Fruit fly (Drosophila melanogaster): ENCODE data around the gene m.
"Not testable (repeated sequence)": the region's sequence is repeated elsewhere in the genome, so short reads cannot be mapped to it uniquely, and the experiment has no call there.

Gene m

dm6 chrX:11753973-11754372, at the start of gene m:
Gene m (plus strand): TSS chrX:11754273.
- not testable (repeated sequence) for TF ChIP-seq brk (GFP tag; optimal IDR thresholded peaks at IDR 0.05); dl (GFP tag; optimal IDR thresholded peaks at IDR 0.05; ENCODE audit: insufficient read depth in 1 of 2, partially characterized antibody in 2 of 2); pan (optimal IDR thresholded peaks at IDR 0.05)

- no peak for TF ChIP-seq Dif (GFP tag; optimal IDR thresholded peaks at IDR 0.05; ENCODE audit: partially characterized antibody)
- peak; percentile 52 for TF ChIP-seq Sp1 (GFP tag; optimal IDR thresholded peaks at IDR 0.05)
- TF ChIP-seq Rel (GFP tag; optimal IDR thresholded peaks at IDR 0.05): peak; percentile 33
- TF ChIP-seq Rel (tag; optimal IDR thresholded peaks at IDR 0.05): peak; percentile 48
- TF ChIP-seq sage (GFP tag; optimal IDR thresholded peaks at IDR 0.05): peak; percentile 7
Measured at dm6 chrX:11704929-11705612, 49.0 kb upstream of the m start, which contains the start of gene CG2444. Gene CG2444 (minus strand): TSS chrX:11705300.

dm6 chrX:11709799-11710720, 44.0 kb upstream of the m start, which contains the start of gene FucT6:
Gene FucT6 (minus strand): TSS chrX:11709951.
- peak; percentile 39 for TF ChIP-seq jim (GFP tag; optimal IDR thresholded peaks at IDR 0.05)
- TF ChIP-seq Sp1 (GFP tag; optimal IDR thresholded peaks at IDR 0.05): peak; percentile 17
- TF ChIP-seq h (GFP tag; optimal IDR thresholded peaks at IDR 0.05): peak; percentile 24
- no peak for TF ChIP-seq Myc (optimal IDR thresholded peaks at IDR 0.05)
- no peak for TF ChIP-seq dl (GFP tag; optimal IDR thresholded peaks at IDR 0.05; ENCODE audit: insufficient read depth in 1 of 2, partially characterized antibody in 2 of 2)
- no peak for TF ChIP-seq Rel (GFP tag; optimal IDR thresholded peaks at IDR 0.05)
- TF ChIP-seq Rel (tag; optimal IDR thresholded peaks at IDR 0.05): peak; percentile 98
- no peak for TF ChIP-seq OdsH (GFP tag; optimal IDR thresholded peaks at IDR 0.05)
- TF ChIP-seq psq (GFP tag; optimal IDR thresholded peaks at IDR 0.05): peak; percentile 4
- peak; percentile 14 for TF ChIP-seq rgr (GFP tag; optimal IDR thresholded peaks at IDR 0.05)
- peak; percentile 39 for TF ChIP-seq Jra (GFP tag; optimal IDR thresholded peaks at IDR 0.05)
- peak in 1 of 2 experiments; percentile 4 for TF ChIP-seq foxo (GFP tag; optimal IDR thresholded peaks at IDR 0.05)

dm6 chrX:11713808-11714528, 40.1 kb upstream of the m start:
- TF ChIP-seq Dif (GFP tag; optimal IDR thresholded peaks at IDR 0.05; ENCODE audit: partially characterized antibody) (peak; percentile 91), sv (GFP tag; optimal IDR thresholded peaks at IDR 0.05) (no peak), lola (GFP tag; optimal IDR thresholded peaks at IDR 0.05) (no peak), ey (GFP tag; optimal IDR thresholded peaks at IDR 0.05) (no peak), Hr83 (GFP tag; optimal IDR thresholded peaks at IDR 0.05; ENCODE audit: poor library complexity, severe bottlenecking) (peak; percentile 47), Dfd (GFP tag; optimal IDR thresholded peaks at IDR 0.05) (no peak), Sp1 (GFP tag; optimal IDR thresholded peaks at IDR 0.05) (peak; percentile 15), sage (GFP tag; optimal IDR thresholded peaks at IDR 0.05) (no peak), dl (GFP tag; optimal IDR thresholded peaks at IDR 0.05; ENCODE audit: insufficient read depth in 1 of 2, partially characterized antibody in 2 of 2) (peak; percentile 86 to 91), dsf (GFP tag; optimal IDR thresholded peaks at IDR 0.05; ENCODE audit: borderline replicate concordance) (no peak), br (GFP tag; optimal IDR thresholded peaks at IDR 0.05) (no peak), OdsH (GFP tag; optimal IDR thresholded peaks at IDR 0.05) (peak; percentile 29), psq (GFP tag; optimal IDR thresholded peaks at IDR 0.05) (peak; percentile 91), h (GFP tag; optimal IDR thresholded peaks at IDR 0.05) (peak; percentile 38), Hr78 (GFP tag; optimal IDR thresholded peaks at IDR 0.05) (peak; percentile 48), Rel (GFP tag; optimal IDR thresholded peaks at IDR 0.05) (peak; percentile 12), Rel (tag; optimal IDR thresholded peaks at IDR 0.05) (peak; percentile 59), jim (GFP tag; optimal IDR thresholded peaks at IDR 0.05) (no peak), rgr (GFP tag; optimal IDR thresholded peaks at IDR 0.05) (peak; percentile 26), Abd-B (GFP tag; optimal IDR thresholded peaks at IDR 0.05) (peak; percentile 25), usp (GFP tag; optimal IDR thresholded peaks at IDR 0.05) (no peak), N (GFP tag; optimal IDR thresholded peaks at IDR 0.05) (peak; percentile 81), GATAd (GFP tag; optimal IDR thresholded peaks at IDR 0.05) (no peak), CG9705 (GFP tag; optimal IDR thresholded peaks at IDR 0.05) (no peak), dmrt93B (GFP tag; optimal IDR thresholded peaks at IDR 0.05) (no peak)

All from whole organism, wandering third instar larva.